Worm (Caenorhabditis elegans) whole organism, midembryonic: ENCODE data around the gene sri-25.

ENCODE experiments used
- T22C8.4 ChIP-seq: fragments of 200-800 bp; sonication (Bioruptor generic); IDR thresholded peaks from 2 replicates; pipeline ENCODE4 v1.3.6; 2022; ENCODE audit warnings: missing genetic modification characterization, missing compliant biosample characterization
- cog-1 ChIP-seq: sonication (generic microtip); optimal IDR thresholded peaks from 2 replicates; lab custom pipeline; 2016; ENCODE audit warnings: missing genetic modification characterization, missing compliant biosample characterization
- flt-1 ChIP-seq: fragments of 200-800 bp; sonication (Bioruptor generic); IDR thresholded peaks from 2 replicates; pipeline ENCODE4 v1.3.6; 2022; ENCODE audit warnings: missing genetic modification characterization, missing compliant biosample characterization
- tab-1 ChIP-seq: fragments of 200-800 bp; sonication (Bioruptor generic); IDR thresholded peaks from 2 replicates; pipeline ENCODE4 v1.3.6; 2022; ENCODE audit warnings: missing genetic modification characterization, missing compliant biosample characterization

DNA sequence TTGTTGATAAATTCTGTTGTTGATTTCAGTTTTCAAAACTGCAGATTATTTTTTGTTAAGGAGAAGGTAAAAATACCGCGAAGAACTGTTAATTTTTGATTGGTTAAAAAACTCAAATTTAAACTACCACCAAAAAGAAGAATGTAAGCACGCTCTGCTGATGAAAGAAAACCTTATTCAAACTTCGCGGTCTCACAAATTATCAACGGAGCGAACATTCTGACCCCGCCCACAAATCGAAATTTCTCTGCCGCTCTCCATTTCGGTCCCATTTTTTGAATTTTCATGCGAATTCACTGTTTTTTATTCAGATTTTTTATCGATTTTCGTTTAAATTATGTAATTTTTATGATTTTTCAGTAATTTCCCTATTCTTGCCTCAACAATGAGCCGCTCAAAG lies 27.2 kb upstream of the sri-25 start, which contains the start of gene cyn-3:
- TF ChIP-seq tab-1 (GFP tag; lab: Robert Waterston, UW) (no peak), flt-1 (no peak), T22C8.4 (GFP tag; lab: Robert Waterston, UW) (no peak), cog-1 (tag; lab: Kevin White, UChicago) (no peak)
